Worm (Caenorhabditis elegans) whole organism, young adult: ENCODE data around the gene C26E6.12.

Experiments
- F10E7.11 ChIP-seq: sonication (generic microtip); optimal IDR thresholded peaks from 2 replicates; lab custom pipeline; 2017; ENCODE audit warnings: mild to moderate bottlenecking, missing genetic modification characterization, moderate library complexity, missing compliant biosample characterization
- F37B4.10 ChIP-seq: fragments of 200-800 bp; sonication (Bioruptor generic); IDR thresholded peaks from 2 replicates; pipeline ENCODE4 v1.3.6; 2022; ENCODE audit warnings: missing genetic modification characterization, missing compliant biosample characterization
- lag-1 ChIP-seq: fragments of 200-800 bp; sonication (Bioruptor generic); IDR thresholded peaks from 2 replicates; pipeline ENCODE4 v1.3.6; 2022; ENCODE audit warnings: missing genetic modification reagents, missing genetic modification characterization, missing compliant biosample characterization
- lin-26 ChIP-seq: fragments of 200-800 bp; sonication (Bioruptor generic); IDR thresholded peaks from 2 replicates; pipeline ENCODE4 v1.3.6; 2022; ENCODE audit warnings: missing genetic modification reagents, missing genetic modification characterization, missing compliant biosample characterization
- lin-35 ChIP-seq, 3 experiments: fragments of 150-350 bp in 2 of 3; sonication (generic microtip) in 1 of 3; optimal IDR thresholded peaks; 2 replicates each; lab custom pipeline; 2014 to 2018; ENCODE audit warnings: missing biosample characterization in 3 of 3, missing genetic modification characterization in 3 of 3, missing genetic modification reagents in 3 of 3
- lir-1 ChIP-seq: fragments of 200-800 bp; sonication (Bioruptor generic); conservative IDR thresholded peaks from 2 replicates; pipeline ENCODE4 v1.3.6; 2022; ENCODE audit warnings: missing genetic modification reagents, missing genetic modification characterization, missing compliant biosample characterization
- nfya-2 ChIP-seq: fragments of 200-800 bp; sonication (Bioruptor generic); IDR thresholded peaks from 2 replicates; pipeline ENCODE4 v1.3.6; 2022; ENCODE audit warnings: missing genetic modification reagents, missing genetic modification characterization, missing compliant biosample characterization
- nhr-179 ChIP-seq: sonication (generic microtip); optimal IDR thresholded peaks from 2 replicates; lab custom pipeline; 2016; ENCODE audit warnings: mild to moderate bottlenecking, missing genetic modification characterization, missing compliant biosample characterization
- snpc-3.4 ChIP-seq: sonication (generic microtip); optimal IDR thresholded peaks from 2 replicates; lab custom pipeline; 2017; ENCODE audit warnings: missing genetic modification characterization, mild to moderate bottlenecking, missing compliant biosample characterization, antibody characterized with exemption, moderate library complexity, missing genotype, missing genetic modification reagents
- somi-1 ChIP-seq: fragments of 200-800 bp; sonication (Bioruptor generic); optimal IDR thresholded peaks from 2 replicates; lab custom pipeline; 2018; ENCODE audit warnings: mild to moderate bottlenecking, missing genetic modification characterization, missing compliant biosample characterization
- sptf-2 ChIP-seq: fragments of 200-800 bp; sonication (Bioruptor generic); optimal IDR thresholded peaks from 2 replicates; lab custom pipeline; 2018; ENCODE audit warnings: mild to moderate bottlenecking, missing genetic modification characterization, missing compliant biosample characterization
- unc-62 ChIP-seq: fragments of 150-350 bp; optimal IDR thresholded peaks from 2 replicates; lab custom pipeline; 2014; ENCODE audit warnings: missing biosample characterization, missing genetic modification reagents, missing genetic modification characterization

DNA sequence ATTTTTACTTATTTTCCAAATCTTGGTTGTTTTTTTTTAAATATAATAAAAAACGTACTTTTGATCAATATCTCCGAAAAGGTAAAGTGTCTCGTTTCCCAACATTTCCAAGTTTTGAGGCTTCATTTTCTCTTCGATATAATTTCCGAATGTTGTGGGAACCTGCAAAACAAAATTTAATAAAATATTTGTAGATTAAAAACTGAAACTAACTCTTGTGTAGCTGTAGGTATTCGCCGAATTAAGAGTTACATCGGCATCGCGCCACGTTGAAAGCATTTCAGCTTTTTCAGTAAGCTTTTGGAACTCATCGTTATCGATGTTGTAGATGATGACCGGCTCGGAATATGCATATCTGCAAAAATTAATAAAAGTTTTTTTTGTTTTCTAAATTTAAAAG, 30.3 kb upstream of the C26E6.12 start, which contains the start of gene vps-22:
- TF ChIP-seq snpc-3.4 (tag; lab: Kevin White, UChicago) (no peak), somi-1 (GFP tag; lab: Kevin White, UChicago) (no peak), F37B4.10 (no peak), lin-26 (no peak), lir-1 (no peak), nfya-2 (no peak), F10E7.11 (no peak), sptf-2 (GFP tag; lab: Kevin White, UChicago) (no peak), nhr-179 (tag; lab: Kevin White, UChicago) (no peak), lag-1 (GFP tag; lab: Robert Waterston, UW) (no peak), lin-35 (GFP tag; optimal IDR thresholded peaks at IDR 0.05; lab: Kevin White, UChicago) (no peak), unc-62 (GFP tag; lab: Kevin White, UChicago) (no peak)
